Worm (Caenorhabditis elegans) whole organism, young adult: ENCODE results near the gene C25H3.3.

Experiments
- K11D2.4 ChIP-seq: fragments of 200-800 bp; sonication (Bioruptor generic); IDR thresholded peaks from 2 replicates; pipeline ENCODE4 v1.3.6; 2022; ENCODE audit warnings: missing genetic modification reagents, missing genetic modification characterization, missing compliant biosample characterization
- ama-1 ChIP-seq, 3 experiments: fragments of 150-350 bp in 1 of 3; sonication (generic microtip) in 2 of 3; optimal IDR thresholded peaks; 2 replicates each; lab custom pipeline; 2014 to 2018; ENCODE audit warnings: missing biosample characterization in 2 of 3, missing genetic modification characterization in 2 of 3, missing genetic modification reagents in 2 of 3
- dpl-1 ChIP-seq: fragments of 150-350 bp; optimal IDR thresholded peaks from 2 replicates; lab custom pipeline; 2014; ENCODE audit warnings: missing biosample characterization, missing genetic modification reagents, missing genetic modification characterization
- hlh-26 ChIP-seq: fragments of 200-800 bp; sonication (Bioruptor generic); conservative IDR thresholded peaks from 2 replicates; pipeline ENCODE4 v1.3.6; 2022; ENCODE audit warnings: missing genetic modification reagents, missing genetic modification characterization, missing compliant biosample characterization
- nhr-179 ChIP-seq: sonication (generic microtip); optimal IDR thresholded peaks from 2 replicates; lab custom pipeline; 2016; ENCODE audit warnings: mild to moderate bottlenecking, missing genetic modification characterization, missing compliant biosample characterization
- nhr-90 ChIP-seq: sonication (generic microtip); optimal IDR thresholded peaks from 2 replicates; lab custom pipeline; 2016; ENCODE audit warnings: missing genotype, mild to moderate bottlenecking, missing genetic modification characterization, missing compliant biosample characterization
- zfh-2 ChIP-seq: fragments of 200-800 bp; sonication (Bioruptor generic); conservative IDR thresholded peaks from 2 replicates; pipeline ENCODE4 v1.3.6; 2022; ENCODE audit warnings: missing genetic modification reagents, missing genetic modification characterization, missing compliant biosample characterization
- ztf-3 ChIP-seq: fragments of 200-800 bp; sonication (Bioruptor generic); optimal IDR thresholded peaks from 2 replicates; lab custom pipeline; 2018; ENCODE audit warnings: mild to moderate bottlenecking, missing genetic modification characterization, missing compliant biosample characterization

DNA sequence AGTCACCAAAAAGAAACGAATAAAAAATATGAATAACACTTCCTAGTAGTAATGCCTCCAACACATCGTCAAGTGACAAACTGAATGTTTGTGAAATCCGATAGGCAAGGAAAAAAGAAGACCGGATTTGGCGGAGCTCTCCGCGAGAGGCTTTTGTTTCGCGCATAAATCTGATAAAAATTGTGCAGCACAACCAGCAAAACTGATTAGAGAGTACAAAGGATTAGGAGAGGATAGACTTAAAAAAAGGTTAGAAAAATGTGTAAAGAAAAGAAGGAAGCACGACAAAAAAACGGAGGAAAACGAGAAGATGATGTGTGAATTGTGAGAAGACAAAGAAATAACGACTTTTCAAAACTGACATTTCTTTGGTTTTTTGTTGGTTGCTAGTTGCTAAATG, 33.7 kb downstream of the C25H3.3 start, which contains the start of gene rab-3:
- TF ChIP-seq hlh-26 (GFP tag; lab: Robert Waterston, UW), result no peak
- no peak for TF ChIP-seq ama-1 (optimal IDR thresholded peaks at IDR 0.05; lab: Kevin White, UChicago)
- TF ChIP-seq ama-1 (GFP tag; optimal IDR thresholded peaks at IDR 0.05; lab: Kevin White, UChicago), result no peak
- no peak for TF ChIP-seq ztf-3 (GFP tag; lab: Kevin White, UChicago)
- no peak for TF ChIP-seq K11D2.4 (GFP tag; lab: Robert Waterston, UW)
- no peak for TF ChIP-seq dpl-1
- TF ChIP-seq zfh-2 (GFP tag; lab: Robert Waterston, UW), result no peak
- no peak for TF ChIP-seq nhr-90 (tag; lab: Kevin White, UChicago)
- TF ChIP-seq nhr-179 (tag; lab: Kevin White, UChicago), result no peak
